Fruit fly (Drosophila melanogaster) whole organism, prepupa: Measurements from ENCODE around the gene CG10177.

ENCODE experiments used
- Blimp-1 ChIP-seq: fragments of 200-800 bp; sonication (Bioruptor generic); optimal IDR thresholded peaks from 3 replicates; lab custom pipeline; 2017; ENCODE audit warnings: missing biosample characterization, missing genetic modification characterization, mild to moderate bottlenecking, moderate library complexity, missing genetic modification reagents
- CG11294 ChIP-seq: fragments of 200-800 bp; sonication (Bioruptor generic); IDR thresholded peaks from 2 replicates; pipeline ENCODE4 v1.3.6; 2022; ENCODE audit warnings: missing biosample characterization, missing genetic modification characterization
- CG11762 ChIP-seq: fragments of 200-800 bp; sonication (Bioruptor generic); optimal IDR thresholded peaks from 3 replicates; lab custom pipeline; 2016; ENCODE audit warnings: missing biosample characterization, missing genetic modification characterization; ENCODE audit not compliant: insufficient read depth
- CG15336 ChIP-seq: fragments of 200-800 bp; sonication (Bioruptor generic); IDR thresholded peaks from 2 replicates; pipeline ENCODE4 v1.3.6; 2022; ENCODE audit warnings: missing biosample characterization, missing genetic modification characterization
- CG1621 ChIP-seq: fragments of 200-800 bp; sonication (Bioruptor generic); optimal IDR thresholded peaks from 3 replicates; lab custom pipeline; 2018; ENCODE audit warnings: missing biosample characterization, mild to moderate bottlenecking, missing genetic modification characterization
- CG3032 ChIP-seq: fragments of 200-800 bp; optimal IDR thresholded peaks from 2 replicates; lab custom pipeline; 2019; ENCODE audit warnings: missing biosample characterization, mild to moderate bottlenecking, missing genetic modification characterization, moderate library complexity
- CG32006 ChIP-seq: fragments of 200-800 bp; sonication (Bioruptor generic); optimal IDR thresholded peaks from 3 replicates; lab custom pipeline; 2017; ENCODE audit warnings: missing biosample characterization, mild to moderate bottlenecking, missing genetic modification characterization
- CG34406 ChIP-seq: fragments of 200-800 bp; sonication (Bioruptor generic); optimal IDR thresholded peaks from 3 replicates; lab custom pipeline; 2016; ENCODE audit warnings: missing biosample characterization, missing genetic modification characterization
- CG3919 ChIP-seq: fragments of 200-800 bp; sonication (Bioruptor generic); optimal IDR thresholded peaks from 3 replicates; lab custom pipeline; 2016; ENCODE audit warnings: missing biosample characterization, missing genetic modification characterization
- CG4318 ChIP-seq: fragments of 200-800 bp; sonication (Bioruptor generic); optimal IDR thresholded peaks from 3 replicates; lab custom pipeline; 2017; ENCODE audit warnings: missing biosample characterization, mild to moderate bottlenecking, missing genetic modification characterization
- CG6276 ChIP-seq: fragments of 200-800 bp; sonication (Bioruptor generic); optimal IDR thresholded peaks from 2 replicates; lab custom pipeline; 2017; ENCODE audit warnings: missing biosample characterization, mild to moderate bottlenecking, missing genetic modification characterization
- CG6792 ChIP-seq: fragments of 200-800 bp; sonication (Bioruptor generic); optimal IDR thresholded peaks from 3 replicates; lab custom pipeline; 2016; ENCODE audit warnings: missing biosample characterization, missing genetic modification characterization
- CG7368 ChIP-seq: fragments of 200-800 bp; sonication (Bioruptor generic); optimal IDR thresholded peaks from 3 replicates; lab custom pipeline; 2016; ENCODE audit warnings: missing biosample characterization, missing genetic modification characterization
- CG8119 ChIP-seq: fragments of 200-800 bp; sonication (Bioruptor generic); IDR thresholded peaks from 3 replicates; pipeline ENCODE4 v1.3.6; 2022; ENCODE audit warnings: missing biosample characterization, missing genetic modification characterization
- CG9139 ChIP-seq: fragments of 200-800 bp; sonication (Bioruptor generic); optimal IDR thresholded peaks from 3 replicates; lab custom pipeline; 2017; ENCODE audit warnings: missing biosample characterization, mild to moderate bottlenecking, missing genetic modification characterization
- Eip75B ChIP-seq: fragments of 200-800 bp; sonication (Bioruptor generic); optimal IDR thresholded peaks from 3 replicates; lab custom pipeline; 2016; ENCODE audit warnings: missing biosample characterization, missing genetic modification characterization
- Eip78C ChIP-seq: fragments of 200-800 bp; sonication (Bioruptor generic); peaks from one replicate; lab custom pipeline; 2016; ENCODE audit warnings: missing biosample characterization, missing genetic modification characterization
- Ets21C ChIP-seq: fragments of 200-800 bp; sonication (Bioruptor generic); optimal IDR thresholded peaks from 3 replicates; lab custom pipeline; 2016; ENCODE audit warnings: missing biosample characterization, missing genetic modification characterization
- Ets96B ChIP-seq: fragments of 200-800 bp; optimal IDR thresholded peaks from 2 replicates; lab custom pipeline; 2019; ENCODE audit warnings: missing biosample characterization, mild to moderate bottlenecking, missing genetic modification characterization, moderate library complexity
- Hr38 ChIP-seq: sonication (Bioruptor generic); optimal IDR thresholded peaks from 2 replicates; lab custom pipeline; 2016; ENCODE audit warnings: missing biosample characterization, missing genetic modification characterization
- Hr39 ChIP-seq: fragments of 200-800 bp; sonication (Bioruptor generic); optimal IDR thresholded peaks from 2 replicates; lab custom pipeline; 2016; ENCODE audit warnings: missing biosample characterization, missing genetic modification characterization
- Hr4 ChIP-seq: fragments of 200-800 bp; sonication (Bioruptor generic); optimal IDR thresholded peaks from 3 replicates; lab custom pipeline; 2016; ENCODE audit warnings: missing biosample characterization, missing genetic modification characterization
- Lpt ChIP-seq: fragments of 200-800 bp; sonication (Bioruptor generic); optimal IDR thresholded peaks from 3 replicates; lab custom pipeline; 2016; ENCODE audit warnings: missing biosample characterization, missing genetic modification characterization
- OdsH ChIP-seq: fragments of 200-800 bp; sonication (Bioruptor generic); optimal IDR thresholded peaks from 3 replicates; lab custom pipeline; 2016; ENCODE audit warnings: missing biosample characterization, missing genetic modification characterization
- Sox102F ChIP-seq: fragments of 200-800 bp; sonication (Bioruptor generic); optimal IDR thresholded peaks from 2 replicates; lab custom pipeline; 2016; ENCODE audit warnings: missing biosample characterization, mild to moderate bottlenecking, missing genetic modification characterization
- Sox14 ChIP-seq: fragments of 200-800 bp; sonication (Bioruptor generic); optimal IDR thresholded peaks from 3 replicates; lab custom pipeline; 2016; ENCODE audit warnings: missing biosample characterization, missing genetic modification characterization
- acj6 ChIP-seq: fragments of 200-800 bp; sonication (Bioruptor generic); optimal IDR thresholded peaks from 3 replicates; lab custom pipeline; 2016; ENCODE audit warnings: missing biosample characterization, missing genetic modification characterization
- cyc ChIP-seq: fragments of 200-800 bp; sonication (Bioruptor generic); optimal IDR thresholded peaks from 3 replicates; lab custom pipeline; 2016; ENCODE audit warnings: missing biosample characterization, missing genetic modification characterization
- dsx ChIP-seq: fragments of 200-800 bp; optimal IDR thresholded peaks from 3 replicates; lab custom pipeline; 2019; ENCODE audit warnings: missing biosample characterization, mild to moderate bottlenecking, missing genetic modification characterization, moderate library complexity; ENCODE audit not compliant: poor library complexity, severe bottlenecking
- eg ChIP-seq: fragments of 200-800 bp; sonication (Bioruptor generic); IDR thresholded peaks from 3 replicates; pipeline ENCODE4 v1.3.6; 2022; ENCODE audit warnings: missing biosample characterization, missing genetic modification characterization
- esn ChIP-seq: fragments of 200-800 bp; sonication (Bioruptor generic); optimal IDR thresholded peaks from 2 replicates; lab custom pipeline; 2016; ENCODE audit warnings: missing biosample characterization, mild to moderate bottlenecking, missing genetic modification characterization, moderate library complexity
- fkh ChIP-seq: fragments of 200-800 bp; sonication (Bioruptor generic); optimal IDR thresholded peaks from 3 replicates; lab custom pipeline; 2017; ENCODE audit warnings: missing biosample characterization, mild to moderate bottlenecking, missing genetic modification characterization, moderate library complexity
- net ChIP-seq: fragments of 200-800 bp; sonication (Bioruptor generic); optimal IDR thresholded peaks from 3 replicates; lab custom pipeline; 2016; ENCODE audit warnings: missing biosample characterization, missing genetic modification characterization
- salr ChIP-seq, 2 experiments: fragments of 200-800 bp; sonication (Bioruptor generic); optimal IDR thresholded peaks; 3 replicates each; lab custom pipeline; 2016 to 2018; ENCODE audit warnings: missing biosample characterization in 2 of 2, missing genetic modification characterization in 2 of 2, mild to moderate bottlenecking in 1 of 2
- svp ChIP-seq: fragments of 200-800 bp; sonication (Bioruptor generic); peaks from one replicate; lab custom pipeline; 2016; ENCODE audit warnings: missing biosample characterization, missing genetic modification characterization
- topi ChIP-seq: fragments of 200-800 bp; sonication (Bioruptor generic); optimal IDR thresholded peaks from 3 replicates; lab custom pipeline; 2016; ENCODE audit warnings: missing biosample characterization, missing genetic modification characterization
- vri ChIP-seq: fragments of 200-800 bp; sonication (Bioruptor generic); optimal IDR thresholded peaks from 3 replicates; lab custom pipeline; 2016; ENCODE audit warnings: missing biosample characterization, mild to moderate bottlenecking, missing genetic modification characterization

CG10177 gene

DNA sequence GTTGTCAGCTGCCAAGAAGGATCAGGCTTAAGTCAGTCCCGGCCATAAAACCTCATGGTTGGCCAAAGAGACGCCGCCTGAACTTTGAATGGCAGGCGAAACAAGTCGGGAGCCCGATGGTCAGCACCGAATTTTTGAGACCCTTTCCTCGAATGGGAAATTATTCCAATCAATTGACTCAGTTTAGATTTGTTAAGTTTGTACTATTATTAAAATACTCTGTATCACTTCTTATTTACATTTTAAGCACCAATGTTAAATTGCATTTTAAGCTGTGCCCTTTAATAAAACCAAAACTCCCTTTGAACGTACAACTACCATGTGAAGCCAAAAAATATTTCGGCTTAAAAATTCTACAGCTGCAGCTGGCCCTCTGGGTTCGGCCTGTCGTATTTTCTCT, 34.6 kb downstream of the CG10177 start (continued):
- TF ChIP-seq Hr39 (GFP tag; lab: Kevin White, UChicago) (peak; percentile 92), Sox102F (GFP tag; lab: Kevin White, UChicago) (peak; percentile 92), CG11762 (GFP tag; lab: Kevin White, UChicago) (peak; percentile 50), dsx (GFP tag; lab: Kevin White, UChicago) (no peak), Ets21C (GFP tag; lab: Kevin White, UChicago) (peak; percentile 86), CG9139 (GFP tag; lab: Kevin White, UChicago) (no peak), Sox14 (peak; percentile 72), CG3032 (tag; lab: Kevin White, UChicago) (no peak), acj6 (GFP tag; lab: Kevin White, UChicago) (peak; percentile 83), CG7368 (GFP tag; lab: Kevin White, UChicago) (peak; percentile 67), Lpt (no peak)
- TF ChIP-seq, all 60 proteins: peak for 38

DNA sequence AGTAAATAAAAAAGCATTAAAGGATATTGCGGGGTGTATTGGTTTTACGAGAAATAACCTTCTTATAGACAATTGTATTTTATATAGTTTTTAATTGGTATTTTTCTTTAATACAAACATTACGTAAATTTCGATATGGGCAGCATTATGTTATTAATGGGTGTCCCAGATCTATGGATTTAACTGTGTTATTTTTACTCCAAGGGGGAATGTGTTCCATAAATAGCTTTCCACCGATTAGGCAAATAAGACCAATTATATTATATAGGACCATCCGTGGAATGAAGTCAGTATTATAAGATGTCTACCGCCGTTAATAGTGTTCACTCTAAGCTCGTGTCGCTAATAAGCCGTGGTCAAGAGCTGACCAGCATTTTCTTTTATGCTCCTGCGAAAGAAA, 37.8 kb downstream of the CG10177 start, which contains the start of gene Ir94g:
TSS of gene Ir94g (plus strand) at position 301 of the 400 bp plus-strand sequence.
- TF ChIP-seq Hr38 (GFP tag; lab: Kevin White, UChicago) (no peak), Eip78C (GFP tag; lab: Kevin White, UChicago) (no peak), CG3032 (tag; lab: Kevin White, UChicago) (no peak), Hr4 (GFP tag; lab: Kevin White, UChicago) (no peak), fkh (no peak), cyc (GFP tag; lab: Kevin White, UChicago) (no peak), CG34406 (GFP tag; lab: Kevin White, UChicago) (no peak), Lpt (no peak), vri (no peak), OdsH (GFP tag; lab: Kevin White, UChicago) (no peak), dsx (GFP tag; lab: Kevin White, UChicago) (no peak)

DNA sequence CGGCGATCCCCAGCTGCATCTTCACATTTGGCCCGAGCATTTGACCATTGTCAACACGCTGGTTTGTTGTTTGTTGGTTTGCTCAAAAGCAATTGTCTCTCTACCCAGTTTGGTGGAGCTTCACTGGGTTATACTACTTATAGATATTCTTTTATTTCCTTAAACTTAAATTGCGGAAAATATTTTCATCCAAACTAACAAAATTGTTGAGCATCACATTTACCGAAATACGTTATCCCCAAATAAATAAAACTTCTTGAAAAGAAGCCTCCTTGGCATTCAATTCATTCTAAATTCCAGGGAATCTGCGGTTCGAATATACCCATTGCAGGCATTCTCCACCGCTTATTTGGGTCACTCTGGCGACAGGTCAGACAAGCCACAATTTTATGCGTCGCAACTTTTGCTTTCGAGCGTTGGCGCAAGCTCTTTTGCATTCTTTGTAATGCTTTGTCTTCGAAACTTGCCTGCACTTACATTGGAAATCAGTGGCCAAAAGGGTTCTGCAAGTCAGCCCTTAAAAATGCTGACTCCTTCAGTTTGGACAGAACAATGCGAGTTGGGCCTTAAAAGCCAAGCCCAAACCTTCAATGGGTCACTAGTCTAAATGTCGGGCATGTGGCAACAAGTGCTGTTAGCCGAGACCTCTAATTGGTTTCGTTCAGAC, 40.0 kb downstream of the CG10177 start, which contains the start of gene Ir94f:
TSS of gene Ir94f (plus strand) at position 617 of the 667 bp plus-strand sequence.
- TF ChIP-seq cyc (GFP tag; lab: Kevin White, UChicago), result no peak
- peak; percentile 21 for TF ChIP-seq CG34406 (GFP tag; lab: Kevin White, UChicago)
- no peak for TF ChIP-seq vri
- TF ChIP-seq CG3919 (GFP tag; lab: Kevin White, UChicago), result no peak
- peak; percentile 25 for TF ChIP-seq Eip75B (GFP tag; lab: Kevin White, UChicago)
- peak; percentile 24 for TF ChIP-seq Blimp-1
- peak; percentile 77 for TF ChIP-seq Eip78C (GFP tag; lab: Kevin White, UChicago)
- TF ChIP-seq eg, result no peak
- no peak for TF ChIP-seq CG1621 (tag; lab: Kevin White, UChicago)
- peak; percentile 68 for TF ChIP-seq svp (GFP tag; lab: Kevin White, UChicago)
- peak; percentile 14 for TF ChIP-seq CG6792 (GFP tag; lab: Kevin White, UChicago)
- no peak for TF ChIP-seq CG15336 (GFP tag; lab: Robert Waterston, UW)
- TF ChIP-seq Ets96B, result no peak
- TF ChIP-seq esn, result peak; percentile 45
- TF ChIP-seq topi (GFP tag; lab: Kevin White, UChicago), result peak; percentile 32

DNA sequence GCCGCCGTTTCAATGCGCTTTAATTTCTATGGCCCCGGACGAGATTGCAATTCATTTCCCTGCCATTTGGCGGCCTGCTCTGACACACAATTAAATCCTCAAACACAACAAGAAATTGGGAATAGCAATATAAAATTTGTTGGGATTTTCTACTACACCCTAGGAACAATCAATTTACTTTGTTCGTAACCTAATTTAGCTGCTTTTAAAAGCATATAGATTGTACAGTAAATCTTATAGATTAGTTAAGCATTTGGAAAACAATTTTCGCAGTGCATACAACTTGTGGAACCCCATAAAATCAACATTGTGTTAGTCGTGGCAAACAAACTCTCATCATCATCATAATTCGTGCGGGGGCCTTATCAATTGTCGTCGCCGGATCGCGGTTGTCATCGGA, 45.3 kb downstream of the CG10177 start:
- TF ChIP-seq eg, result 0 out of 3 replicates have a peak, but pooled peaks have one; percentile 17
- TF ChIP-seq CG15336 (GFP tag; lab: Robert Waterston, UW), result peak; percentile 47
- TF ChIP-seq net (GFP tag; lab: Kevin White, UChicago), result no peak
- TF ChIP-seq CG11294 (GFP tag; lab: Robert Waterston, UW), result no peak
- 0 out of 3 replicates have a peak, but pooled peaks have one; percentile 23 for TF ChIP-seq CG8119 (GFP tag; lab: Robert Waterston, UW)
- TF ChIP-seq Hr4 (GFP tag; lab: Kevin White, UChicago), result peak; percentile 65
- TF ChIP-seq CG6276, result peak; percentile 6
- TF ChIP-seq CG32006 (GFP tag; lab: Kevin White, UChicago), result peak; percentile 63
- no peak for TF ChIP-seq Lpt
- peak; percentile 26 for TF ChIP-seq CG4318
- peak in 1 of 2 experiments; percentile 8 for TF ChIP-seq salr (GFP tag; optimal IDR thresholded peaks at IDR 0.05; lab: Kevin White, UChicago)
- TF ChIP-seq, all 60 proteins: peak for 8
